Fruit fly (Drosophila melanogaster): ENCODE data around the gene SmD2.

SmD2 gene

DNA sequence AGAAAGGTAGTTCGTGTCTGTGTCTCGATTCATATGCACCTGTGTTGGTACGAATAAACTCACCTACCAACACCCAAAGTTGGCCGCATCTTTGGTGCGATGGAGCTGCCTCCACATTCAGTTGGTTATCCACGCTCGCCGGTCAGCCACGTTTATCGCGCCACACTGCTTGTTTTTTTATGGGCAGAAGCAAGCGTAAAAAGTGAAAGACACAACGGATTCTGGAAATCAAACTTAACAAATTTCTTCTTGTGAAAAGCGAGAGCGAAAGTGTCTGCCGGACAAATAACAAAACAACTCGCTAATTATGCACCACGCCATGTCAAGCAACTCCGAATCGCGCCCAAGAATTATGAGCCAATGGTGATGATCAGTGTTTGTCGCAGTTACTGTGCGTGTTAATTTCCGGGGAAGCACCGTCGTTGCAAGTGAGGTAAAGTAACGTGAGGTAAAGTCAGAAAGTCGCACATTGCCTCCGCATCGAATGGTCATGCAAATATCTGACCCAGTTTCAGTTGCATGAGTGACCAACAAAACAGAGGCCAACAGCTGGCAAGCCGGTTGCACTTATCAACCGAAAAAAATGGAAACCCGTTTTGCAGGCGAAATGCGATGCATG, 34.0 kb downstream of the SmD2 start, which contains the start of gene Osi17:
Gene Osi17, plus strand, starts transcription at position 132 of the 619 bp plus-strand sequence.
- TF ChIP-seq cic (GFP tag; optimal IDR thresholded peaks at IDR 0.05), result no peak
- TF ChIP-seq CG33017 (tag; optimal IDR thresholded peaks at IDR 0.05), result no peak
- no peak for TF ChIP-seq CG1620 (GFP tag; optimal IDR thresholded peaks at IDR 0.05)
- TF ChIP-seq Crg-1 (GFP tag; optimal IDR thresholded peaks at IDR 0.05), result no peak
- TF ChIP-seq toe (GFP tag; optimal IDR thresholded peaks at IDR 0.05), result no peak
- TF ChIP-seq CG11617 (GFP tag; optimal IDR thresholded peaks at IDR 0.05), result no peak
- TF ChIP-seq CG12768 (GFP tag; optimal IDR thresholded peaks at IDR 0.05), result no peak
- no peak for TF ChIP-seq CG5204 (GFP tag; optimal IDR thresholded peaks at IDR 0.05)
- no peak for TF ChIP-seq CG14711 (tag; optimal IDR thresholded peaks at IDR 0.05)
- no peak for TF ChIP-seq tj (GFP tag; optimal IDR thresholded peaks at IDR 0.05)
- no peak for TF ChIP-seq bab1 (GFP tag; optimal IDR thresholded peaks at IDR 0.05)
- TF ChIP-seq cnc (optimal IDR thresholded peaks at IDR 0.05), result no peak
- no peak for TF ChIP-seq pad (GFP tag; optimal IDR thresholded peaks at IDR 0.05)

DNA sequence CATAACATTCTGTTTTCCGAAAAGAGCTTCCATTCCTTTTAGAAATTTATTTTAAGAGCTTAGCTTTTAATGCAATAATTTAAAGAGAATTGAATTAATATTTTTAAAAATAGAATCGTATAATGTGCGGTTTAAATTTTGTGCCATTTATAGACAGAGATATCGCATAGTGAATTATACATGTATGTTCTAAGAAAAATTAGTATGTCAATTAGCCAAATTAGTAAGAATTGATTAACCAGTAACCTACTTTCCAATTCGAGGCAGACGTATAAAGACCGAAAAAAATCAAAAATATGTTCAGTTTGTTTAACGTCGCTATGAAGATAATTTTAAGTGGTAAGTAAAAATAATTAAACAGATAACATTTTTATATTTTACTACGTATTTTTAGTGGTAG, 36.0 kb downstream of the SmD2 start, which contains the start of gene CG31560:
Gene CG31560, plus strand, starts transcription at position 301 of the 400 bp plus-strand sequence.
- TF ChIP-seq CG7101 (tag; optimal IDR thresholded peaks at IDR 0.05) (no peak), CG33017 (tag; optimal IDR thresholded peaks at IDR 0.05) (no peak), toe (GFP tag; optimal IDR thresholded peaks at IDR 0.05) (no peak), CG5204 (GFP tag; optimal IDR thresholded peaks at IDR 0.05) (no peak), tj (GFP tag; optimal IDR thresholded peaks at IDR 0.05) (no peak), Crg-1 (GFP tag; optimal IDR thresholded peaks at IDR 0.05) (no peak), CG14711 (tag; optimal IDR thresholded peaks at IDR 0.05) (no peak), bab1 (GFP tag; optimal IDR thresholded peaks at IDR 0.05) (no peak), CG7045 (GFP tag; optimal IDR thresholded peaks at IDR 0.05) (no peak), cnc (optimal IDR thresholded peaks at IDR 0.05) (no peak), CG11617 (GFP tag; optimal IDR thresholded peaks at IDR 0.05) (no peak), CG1620 (GFP tag; optimal IDR thresholded peaks at IDR 0.05) (no peak), Hr96 (GFP tag; optimal IDR thresholded peaks at IDR 0.05) (no peak), Mnt (GFP tag; optimal IDR thresholded peaks at IDR 0.05) (no peak), CG12768 (GFP tag; optimal IDR thresholded peaks at IDR 0.05) (no peak), ovo (GFP tag; optimal IDR thresholded peaks at IDR 0.05) (no peak)

DNA sequence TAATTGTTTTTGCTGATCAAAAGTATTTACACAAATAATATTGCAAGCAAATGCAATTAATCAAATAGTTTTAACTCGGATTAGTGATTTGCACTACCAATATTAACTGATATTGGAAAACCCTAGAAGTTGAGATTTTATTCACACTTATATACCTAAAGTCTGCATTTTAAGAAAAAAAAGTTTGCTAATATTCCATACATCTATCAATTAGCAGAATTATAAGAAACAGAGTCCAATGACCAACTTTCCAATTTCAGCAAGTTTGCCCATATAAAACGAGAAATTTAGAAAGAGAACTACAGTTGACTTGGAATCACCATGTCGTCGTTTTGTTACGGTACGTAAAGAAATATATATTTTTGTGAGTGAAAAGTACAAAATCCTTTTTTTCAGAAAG, 39.1 kb downstream of the SmD2 start, which contains the start of gene CG46026:
Gene CG46026, plus strand, starts transcription at position 301 of the 400 bp plus-strand sequence.
- TF ChIP-seq Clk (GFP tag; optimal IDR thresholded peaks at IDR 0.05), result no peak
- no peak for TF ChIP-seq cnc (optimal IDR thresholded peaks at IDR 0.05)

- no peak for TF ChIP-seq CG1620 (GFP tag; optimal IDR thresholded peaks at IDR 0.05)
- TF ChIP-seq pad (GFP tag; optimal IDR thresholded peaks at IDR 0.05), result no peak
- TF ChIP-seq cic (GFP tag; optimal IDR thresholded peaks at IDR 0.05), result no peak
- TF ChIP-seq bab1 (GFP tag; optimal IDR thresholded peaks at IDR 0.05), result no peak
- TF ChIP-seq toe (GFP tag; optimal IDR thresholded peaks at IDR 0.05), result no peak
- TF ChIP-seq Crg-1 (GFP tag; optimal IDR thresholded peaks at IDR 0.05), result no peak
- no peak for TF ChIP-seq cnc (optimal IDR thresholded peaks at IDR 0.05)
- TF ChIP-seq Hr96 (GFP tag; optimal IDR thresholded peaks at IDR 0.05), result no peak
- TF ChIP-seq Mnt (GFP tag; optimal IDR thresholded peaks at IDR 0.05), result no peak
- TF ChIP-seq ovo (GFP tag; optimal IDR thresholded peaks at IDR 0.05), result no peak
- no peak for TF ChIP-seq Clk (GFP tag; optimal IDR thresholded peaks at IDR 0.05)
- TF ChIP-seq tj (GFP tag; optimal IDR thresholded peaks at IDR 0.05), result no peak
- no peak for TF ChIP-seq CG33017 (tag; optimal IDR thresholded peaks at IDR 0.05)
- TF ChIP-seq CG5204 (GFP tag; optimal IDR thresholded peaks at IDR 0.05), result no peak
- TF ChIP-seq CG11617 (GFP tag; optimal IDR thresholded peaks at IDR 0.05), result no peak
- no peak for TF ChIP-seq CG14711 (tag; optimal IDR thresholded peaks at IDR 0.05)
- TF ChIP-seq CG7045 (GFP tag; optimal IDR thresholded peaks at IDR 0.05), result no peak
- no peak for TF ChIP-seq kay (GFP tag; ENCODE audit: borderline replicate concordance)
- no peak for TF ChIP-seq CG7101 (tag; optimal IDR thresholded peaks at IDR 0.05)
- TF ChIP-seq CG12768 (GFP tag; optimal IDR thresholded peaks at IDR 0.05), result no peak
Measured at dm6 chr3R:6304947-6305346, 40.8 kb downstream of the SmD2 start, which contains the start of gene Osi16. Gene Osi16 (plus strand): TSS chr3R:6305247.

DNA sequence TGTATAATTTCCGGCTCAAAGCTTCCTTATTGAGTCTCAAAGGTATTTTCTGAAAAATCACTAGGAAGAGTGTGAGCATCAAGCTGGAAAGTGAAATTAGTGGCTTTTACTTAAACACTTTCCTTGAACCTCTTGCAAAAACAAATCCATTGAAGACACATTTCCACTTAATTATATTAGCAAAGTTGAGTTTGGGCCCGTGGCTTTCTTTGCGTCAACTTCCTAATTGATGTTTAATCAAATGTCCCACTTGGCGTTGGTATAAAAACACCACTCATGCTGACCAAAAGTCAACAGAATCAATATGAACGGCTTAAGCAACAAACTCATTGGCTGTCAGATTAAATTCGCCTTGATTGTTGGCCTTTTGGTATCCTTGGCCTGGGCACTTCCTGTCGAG, 42.0 kb downstream of the SmD2 start, which contains the start of gene CG46396:
Gene CG46396, plus strand, starts transcription at position 301 of the 400 bp plus-strand sequence.
- TF ChIP-seq Crg-1 (GFP tag; optimal IDR thresholded peaks at IDR 0.05) (no peak), CG7101 (tag; optimal IDR thresholded peaks at IDR 0.05) (no peak), Clk (GFP tag; optimal IDR thresholded peaks at IDR 0.05) (no peak), Mnt (GFP tag; optimal IDR thresholded peaks at IDR 0.05) (no peak), tj (GFP tag; optimal IDR thresholded peaks at IDR 0.05) (no peak), ovo (GFP tag; optimal IDR thresholded peaks at IDR 0.05) (no peak), toe (GFP tag; optimal IDR thresholded peaks at IDR 0.05) (no peak), CG11617 (GFP tag; optimal IDR thresholded peaks at IDR 0.05) (no peak), kay (GFP tag; ENCODE audit: borderline replicate concordance) (no peak), CG14711 (tag; optimal IDR thresholded peaks at IDR 0.05) (no peak), cic (GFP tag; optimal IDR thresholded peaks at IDR 0.05) (no peak), cnc (optimal IDR thresholded peaks at IDR 0.05) (no peak), CG1620 (GFP tag; optimal IDR thresholded peaks at IDR 0.05) (no peak), CG5204 (GFP tag; optimal IDR thresholded peaks at IDR 0.05) (no peak), pad (GFP tag; optimal IDR thresholded peaks at IDR 0.05) (no peak), bab1 (GFP tag; optimal IDR thresholded peaks at IDR 0.05) (no peak)

- TF ChIP-seq cnc (optimal IDR thresholded peaks at IDR 0.05), result no peak
- TF ChIP-seq pad (GFP tag; optimal IDR thresholded peaks at IDR 0.05), result no peak
- no peak for TF ChIP-seq ovo (GFP tag; optimal IDR thresholded peaks at IDR 0.05)
- no peak for TF ChIP-seq Hr96 (GFP tag; optimal IDR thresholded peaks at IDR 0.05)
- TF ChIP-seq Mnt (GFP tag; optimal IDR thresholded peaks at IDR 0.05), result no peak
- TF ChIP-seq CG33017 (tag; optimal IDR thresholded peaks at IDR 0.05), result no peak
- TF ChIP-seq CG7101 (tag; optimal IDR thresholded peaks at IDR 0.05), result no peak
- TF ChIP-seq Crg-1 (GFP tag; optimal IDR thresholded peaks at IDR 0.05), result no peak
- no peak for TF ChIP-seq toe (GFP tag; optimal IDR thresholded peaks at IDR 0.05)
- no peak for TF ChIP-seq bab1 (GFP tag; optimal IDR thresholded peaks at IDR 0.05)
- no peak for TF ChIP-seq kay (GFP tag; ENCODE audit: borderline replicate concordance)
- TF ChIP-seq CG5204 (GFP tag; optimal IDR thresholded peaks at IDR 0.05), result no peak
- no peak for TF ChIP-seq CG7045 (GFP tag; optimal IDR thresholded peaks at IDR 0.05)
- no peak for TF ChIP-seq CG12768 (GFP tag; optimal IDR thresholded peaks at IDR 0.05)
Measured at dm6 chr3R:6301257-6301839, 44.4 kb downstream of the SmD2 start, which contains the start of gene Osi15. Gene Osi15 (plus strand): TSS chr3R:6301804.
